Fruit fly (Drosophila melanogaster): Measurements from ENCODE around the gene AgmNAT.

- TF ChIP-seq Dll (GFP tag; IDR thresholded peaks at IDR 0.05; ENCODE audit: partially characterized antibody), result no peak
- TF ChIP-seq ttk (GFP tag; IDR thresholded peaks at IDR 0.05), result no peak
- no peak for TF ChIP-seq ci (GFP tag; IDR thresholded peaks at IDR 0.05)
Measured at dm6 chrX:5852677-5853076, 37.1 kb upstream of the AgmNAT start.
